Worm (Caenorhabditis elegans) whole organism, L3 larva: ENCODE data around the gene F54E4.2.

Source experiments
- ZK546.5 ChIP-seq: sonication (generic microtip); optimal IDR thresholded peaks from 2 replicates; lab custom pipeline; 2017; ENCODE audit warnings: missing biosample characterization, missing genetic modification characterization
- egl-27 ChIP-seq: sonication (generic microtip); optimal IDR thresholded peaks from 4 replicates; lab custom pipeline; 2017; ENCODE audit warnings: missing biosample characterization, missing genetic modification reagents, missing genetic modification characterization
- egl-5 ChIP-seq: fragments of 150-350 bp; optimal IDR thresholded peaks from 2 replicates; lab custom pipeline; 2017; ENCODE audit warnings: missing biosample characterization, missing genetic modification reagents, missing genetic modification characterization, inconsistent platforms
- fkh-2 ChIP-seq: fragments of 150-350 bp; optimal IDR thresholded peaks from 2 replicates; lab custom pipeline; 2014; ENCODE audit warnings: missing biosample characterization, missing genetic modification reagents, missing genetic modification characterization
- jun-1 ChIP-seq: fragments of 150-350 bp; optimal IDR thresholded peaks from 2 replicates; lab custom pipeline; 2014; ENCODE audit warnings: missing biosample characterization, missing genetic modification reagents, missing genetic modification characterization
- mdl-1 ChIP-seq: fragments of 150-350 bp; optimal IDR thresholded peaks from 2 replicates; lab custom pipeline; 2014; ENCODE audit warnings: missing biosample characterization, missing genetic modification characterization
- nhr-11 ChIP-seq: fragments of 150-350 bp; optimal IDR thresholded peaks from 2 replicates; lab custom pipeline; 2014; ENCODE audit warnings: missing biosample characterization, missing genetic modification characterization
- nhr-12 ChIP-seq: fragments of 150-350 bp; optimal IDR thresholded peaks from 2 replicates; lab custom pipeline; 2014; ENCODE audit warnings: missing biosample characterization, missing genetic modification characterization
- nhr-237 ChIP-seq: fragments of 150-350 bp; optimal IDR thresholded peaks from 2 replicates; lab custom pipeline; 2014; ENCODE audit warnings: missing biosample characterization, missing genetic modification characterization
- pha-4 ChIP-seq: fragments of 150-350 bp; optimal IDR thresholded peaks from 2 replicates; lab custom pipeline; 2014; ENCODE audit warnings: missing biosample characterization, missing genetic modification reagents, missing genetic modification characterization
- skn-1 ChIP-seq: fragments of 150-350 bp; optimal IDR thresholded peaks from 2 replicates; lab custom pipeline; 2014; ENCODE audit warnings: missing biosample characterization, missing genetic modification characterization
- snpc-4 ChIP-seq: fragments of 150-350 bp; optimal IDR thresholded peaks from 2 replicates; lab custom pipeline; 2014; ENCODE audit warnings: missing biosample characterization, missing genetic modification characterization
- zag-1 ChIP-seq: fragments of 150-350 bp; optimal IDR thresholded peaks from 2 replicates; lab custom pipeline; 2014; ENCODE audit warnings: missing biosample characterization, missing genetic modification characterization

DNA sequence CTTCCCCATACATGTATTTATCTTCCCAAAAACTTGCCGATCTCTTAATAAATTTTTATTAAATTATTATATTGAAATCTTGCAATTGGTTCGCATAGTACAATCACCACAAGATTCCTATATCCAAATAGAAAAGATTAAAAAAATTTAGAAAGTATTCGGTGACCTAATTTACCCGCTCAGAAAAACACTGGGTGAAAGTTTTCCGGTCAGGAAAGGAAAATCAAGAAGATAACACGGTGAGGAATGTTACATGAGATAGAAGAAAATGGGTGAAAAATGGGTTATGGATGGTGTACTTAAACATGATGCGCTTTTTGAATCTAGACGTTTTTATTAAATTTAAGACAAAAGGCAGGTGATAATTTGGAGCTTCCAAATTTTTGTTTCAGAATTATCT is 47.9 kb downstream of the F54E4.2 start:
- TF ChIP-seq zag-1 (tag; lab: Kevin White, UChicago), result no peak
- no peak for TF ChIP-seq nhr-237 (tag; lab: Kevin White, UChicago)
- TF ChIP-seq jun-1, result no peak
- no peak for TF ChIP-seq fkh-2
- no peak for TF ChIP-seq snpc-4 (tag; lab: Kevin White, UChicago)
- no peak for TF ChIP-seq egl-5 (tag; lab: Kevin White, UChicago)
- no peak for TF ChIP-seq egl-27 (tag; lab: Kevin White, UChicago)
- no peak for TF ChIP-seq ZK546.5 (tag; lab: Kevin White, UChicago)
- no peak for TF ChIP-seq skn-1 (tag; lab: Kevin White, UChicago)
- TF ChIP-seq nhr-11 (tag; lab: Kevin White, UChicago), result no peak
- no peak for TF ChIP-seq mdl-1 (tag; lab: Kevin White, UChicago)
- no peak for TF ChIP-seq nhr-12 (tag; lab: Kevin White, UChicago)
- TF ChIP-seq pha-4 (tag; lab: Kevin White, UChicago), result no peak
